Fruit fly (Drosophila melanogaster): ENCODE measurements around the gene KP78b.

The KP78b gene

dm6 chr3R:11368766-11369165 lies 15.8 kb upstream of the KP78b start (continued):
- TF ChIP-seq Ets96B (tag; optimal IDR thresholded peaks at IDR 0.05) (peak; percentile 0), CG16779 (tag; optimal IDR thresholded peaks at IDR 0.05) (no peak), Eip78C (GFP tag) (peak; percentile 68), Sox14 (GFP tag; optimal IDR thresholded peaks at IDR 0.05) (no peak), lz (GFP tag; optimal IDR thresholded peaks at IDR 0.05) (no peak), CG3919 (GFP tag; optimal IDR thresholded peaks at IDR 0.05) (no peak), esn (GFP tag; optimal IDR thresholded peaks at IDR 0.05) (peak; percentile 4), Eip75B (GFP tag; optimal IDR thresholded peaks at IDR 0.05) (no peak), svp (GFP tag) (peak; percentile 55), Eip93F (GFP tag; optimal IDR thresholded peaks at IDR 0.05) (no peak), dac (GFP tag; optimal IDR thresholded peaks at IDR 0.05) (no peak), Hr39 (GFP tag; optimal IDR thresholded peaks at IDR 0.05) (no peak), CG15336 (GFP tag; IDR thresholded peaks at IDR 0.05) (no peak)

DNA sequence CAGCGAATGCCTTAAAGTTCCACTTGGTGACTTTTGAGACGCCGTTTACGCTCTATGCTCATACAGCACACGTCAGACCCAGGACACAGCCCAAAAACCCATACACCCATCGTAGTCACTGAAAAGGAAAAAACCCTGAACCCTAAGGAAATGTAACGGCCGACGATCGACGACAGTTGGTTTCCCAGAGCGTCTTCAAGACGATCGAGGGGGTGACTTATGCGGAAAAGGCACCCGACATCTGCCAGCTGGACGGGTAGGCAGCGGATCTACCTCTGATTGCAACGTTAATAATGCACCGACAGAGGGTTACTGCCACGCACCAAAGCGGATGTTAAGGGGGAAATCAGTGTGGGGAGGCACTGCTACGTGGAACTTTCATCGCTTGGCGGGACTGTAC lies 13.4 kb upstream of the KP78b start:
- no peak for TF ChIP-seq Blimp-1 (GFP tag; optimal IDR thresholded peaks at IDR 0.05)
- no peak for TF ChIP-seq Eip78C (GFP tag)
- TF ChIP-seq Hr4 (GFP tag; optimal IDR thresholded peaks at IDR 0.05) = no peak
- no peak for TF ChIP-seq cyc (GFP tag; optimal IDR thresholded peaks at IDR 0.05)
- TF ChIP-seq Eip93F (GFP tag; optimal IDR thresholded peaks at IDR 0.05) = no peak
- TF ChIP-seq CG11294 (GFP tag; IDR thresholded peaks at IDR 0.05) = no peak
- TF ChIP-seq CG32006 (GFP tag; optimal IDR thresholded peaks at IDR 0.05) = no peak
- TF ChIP-seq CG6854 (GFP tag; optimal IDR thresholded peaks at IDR 0.05) = no peak
- TF ChIP-seq Sox102F (GFP tag; optimal IDR thresholded peaks at IDR 0.05) = no peak
- TF ChIP-seq CG9139 (GFP tag; optimal IDR thresholded peaks at IDR 0.05) = no peak
- no peak for TF ChIP-seq CG4318 (GFP tag; optimal IDR thresholded peaks at IDR 0.05)
- no peak for TF ChIP-seq vri (GFP tag; optimal IDR thresholded peaks at IDR 0.05)
- no peak for TF ChIP-seq Gug (GFP tag; IDR thresholded peaks at IDR 0.05)
- no peak for TF ChIP-seq net (GFP tag; optimal IDR thresholded peaks at IDR 0.05)

DNA sequence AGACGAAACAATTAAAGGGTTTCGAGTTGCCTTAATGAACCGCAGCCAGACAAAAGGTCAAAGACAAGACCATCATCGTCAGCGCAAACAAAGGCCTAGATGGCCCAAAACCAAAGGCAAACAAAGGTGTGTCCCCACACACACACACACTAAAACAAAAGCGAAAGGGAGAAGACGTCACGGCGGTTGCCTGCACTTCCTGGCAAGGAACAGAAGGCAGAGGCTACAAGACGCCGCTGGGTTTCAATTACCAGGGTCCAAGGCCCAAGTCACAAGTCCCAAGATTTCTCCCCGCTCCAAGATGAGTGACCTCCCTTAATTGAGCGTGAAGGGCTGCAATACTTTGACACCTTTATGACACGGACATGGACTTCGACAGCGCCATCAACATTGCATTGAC lies 10.6 kb upstream of the KP78b start:
- TF ChIP-seq achi (GFP tag; optimal IDR thresholded peaks at IDR 0.05) (no peak), CG8632 (GFP tag; optimal IDR thresholded peaks at IDR 0.05) (no peak), CG11294 (GFP tag; IDR thresholded peaks at IDR 0.05) (no peak), CG10669 (GFP tag; optimal IDR thresholded peaks at IDR 0.05) (no peak), Sox14 (GFP tag; optimal IDR thresholded peaks at IDR 0.05) (no peak), Eip75B (GFP tag; optimal IDR thresholded peaks at IDR 0.05) (no peak), topi (GFP tag; optimal IDR thresholded peaks at IDR 0.05) (no peak), Met (GFP tag; optimal IDR thresholded peaks at IDR 0.05) (no peak), fd85E (GFP tag; optimal IDR thresholded peaks at IDR 0.05) (no peak), Ets21C (GFP tag; optimal IDR thresholded peaks at IDR 0.05) (no peak), CG34406 (GFP tag; optimal IDR thresholded peaks at IDR 0.05) (no peak)

- TF ChIP-seq Eip78C (GFP tag) (peak; percentile 55), topi (GFP tag; optimal IDR thresholded peaks at IDR 0.05) (no peak), CG8632 (GFP tag; optimal IDR thresholded peaks at IDR 0.05) (no peak), achi (GFP tag; optimal IDR thresholded peaks at IDR 0.05) (no peak), CG7368 (GFP tag; optimal IDR thresholded peaks at IDR 0.05) (no peak), salr (GFP tag; optimal IDR thresholded peaks at IDR 0.05) (no peak), CG3919 (GFP tag; optimal IDR thresholded peaks at IDR 0.05) (no peak), CG6808 (GFP tag; optimal IDR thresholded peaks at IDR 0.05) (no peak), OdsH (GFP tag; optimal IDR thresholded peaks at IDR 0.05) (no peak), ss (GFP tag; optimal IDR thresholded peaks at IDR 0.05) (no peak), Hr4 (GFP tag; optimal IDR thresholded peaks at IDR 0.05) (no peak), Smox (GFP tag; optimal IDR thresholded peaks at IDR 0.05) (peak; percentile 18), spab (GFP tag; optimal IDR thresholded peaks at IDR 0.05) (no peak), pdm3 (GFP tag; optimal IDR thresholded peaks at IDR 0.05) (no peak), Ets96B (tag; optimal IDR thresholded peaks at IDR 0.05) (peak; percentile 9), CG3032 (tag; optimal IDR thresholded peaks at IDR 0.05) (peak; percentile 20), Sox102F (GFP tag; optimal IDR thresholded peaks at IDR 0.05) (no peak), esn (GFP tag; optimal IDR thresholded peaks at IDR 0.05) (no peak), CG6163 (GFP tag; IDR thresholded peaks at IDR 0.05) (no peak), CG6276 (GFP tag; optimal IDR thresholded peaks at IDR 0.05) (no peak), CG15336 (GFP tag; IDR thresholded peaks at IDR 0.05) (no peak), Ets21C (GFP tag; optimal IDR thresholded peaks at IDR 0.05) (no peak), Met (GFP tag; optimal IDR thresholded peaks at IDR 0.05) (peak; percentile 6), CG9139 (GFP tag; optimal IDR thresholded peaks at IDR 0.05) (no peak), CG16779 (tag; optimal IDR thresholded peaks at IDR 0.05) (no peak), CG8319 (GFP tag; optimal IDR thresholded peaks at IDR 0.05) (no peak), Eip75B (GFP tag; optimal IDR thresholded peaks at IDR 0.05) (no peak), CG10669 (GFP tag; optimal IDR thresholded peaks at IDR 0.05) (peak; percentile 25), CG32006 (GFP tag; optimal IDR thresholded peaks at IDR 0.05) (no peak), CG34406 (GFP tag; optimal IDR thresholded peaks at IDR 0.05) (no peak), fd85E (GFP tag; optimal IDR thresholded peaks at IDR 0.05) (no peak)
Observed at dm6 chr3R:11361906-11362305, 9.0 kb upstream of the KP78b start.

Data from whole organism, prepupa.